Worm (Caenorhabditis elegans): ENCODE data around the gene fbxb-46.

- TF ChIP-seq dao-5 (tag; optimal IDR thresholded peaks at IDR 0.05) (no peak), him-1 (tag; optimal IDR thresholded peaks at IDR 0.05) (no peak), W03F9.2 (tag; optimal IDR thresholded peaks at IDR 0.05) (no peak)
Measured at ce11 chrII:1586305-1586704, 15.4 kb upstream of the fbxb-46 start, which contains the start of gene T07H3.8.
